Fruit fly (Drosophila melanogaster) whole organism, prepupa: ENCODE data around the gene CG11837.

Experiments used
- CG11294 ChIP-seq: fragments of 200-800 bp; sonication (Bioruptor generic); IDR thresholded peaks from 2 replicates; pipeline ENCODE4 v1.3.6; 2022; ENCODE audit warnings: missing biosample characterization, missing genetic modification characterization
- CG11762 ChIP-seq: fragments of 200-800 bp; sonication (Bioruptor generic); optimal IDR thresholded peaks from 3 replicates; lab custom pipeline; 2016; ENCODE audit warnings: missing biosample characterization, missing genetic modification characterization; ENCODE audit not compliant: insufficient read depth
- CG11902 ChIP-seq: fragments of 200-800 bp; sonication (Bioruptor generic); optimal IDR thresholded peaks from 3 replicates; lab custom pipeline; 2016; ENCODE audit warnings: missing biosample characterization, missing genetic modification characterization
- CG15336 ChIP-seq: fragments of 200-800 bp; sonication (Bioruptor generic); IDR thresholded peaks from 2 replicates; pipeline ENCODE4 v1.3.6; 2022; ENCODE audit warnings: missing biosample characterization, missing genetic modification characterization
- CG1621 ChIP-seq: fragments of 200-800 bp; sonication (Bioruptor generic); optimal IDR thresholded peaks from 3 replicates; lab custom pipeline; 2018; ENCODE audit warnings: missing biosample characterization, mild to moderate bottlenecking, missing genetic modification characterization
- CG3032 ChIP-seq: fragments of 200-800 bp; optimal IDR thresholded peaks from 2 replicates; lab custom pipeline; 2019; ENCODE audit warnings: missing biosample characterization, mild to moderate bottlenecking, missing genetic modification characterization, moderate library complexity
- CG31627 ChIP-seq: fragments of 200-800 bp; sonication (Bioruptor generic); optimal IDR thresholded peaks from 3 replicates; lab custom pipeline; 2016; ENCODE audit warnings: missing biosample characterization, missing genetic modification characterization
- CG32006 ChIP-seq: fragments of 200-800 bp; sonication (Bioruptor generic); optimal IDR thresholded peaks from 3 replicates; lab custom pipeline; 2017; ENCODE audit warnings: missing biosample characterization, mild to moderate bottlenecking, missing genetic modification characterization
- CG34406 ChIP-seq: fragments of 200-800 bp; sonication (Bioruptor generic); optimal IDR thresholded peaks from 3 replicates; lab custom pipeline; 2016; ENCODE audit warnings: missing biosample characterization, missing genetic modification characterization
- CG3919 ChIP-seq: fragments of 200-800 bp; sonication (Bioruptor generic); optimal IDR thresholded peaks from 3 replicates; lab custom pipeline; 2016; ENCODE audit warnings: missing biosample characterization, missing genetic modification characterization
- CG6163 ChIP-seq: fragments of 200-800 bp; sonication (Bioruptor generic); IDR thresholded peaks from 3 replicates; pipeline ENCODE4 v1.3.6; 2022; ENCODE audit warnings: missing biosample characterization, missing genetic modification characterization
- CG6792 ChIP-seq: fragments of 200-800 bp; sonication (Bioruptor generic); optimal IDR thresholded peaks from 3 replicates; lab custom pipeline; 2016; ENCODE audit warnings: missing biosample characterization, missing genetic modification characterization
- CG6808 ChIP-seq: fragments of 200-800 bp; sonication (Bioruptor generic); optimal IDR thresholded peaks from 3 replicates; lab custom pipeline; 2017; ENCODE audit warnings: missing biosample characterization, missing genetic modification characterization, mild to moderate bottlenecking, moderate library complexity, missing genetic modification reagents
- CG6854 ChIP-seq: fragments of 200-800 bp; sonication (Bioruptor generic); optimal IDR thresholded peaks from 2 replicates; lab custom pipeline; 2017; ENCODE audit warnings: missing biosample characterization, mild to moderate bottlenecking, missing genetic modification characterization
- CG7368 ChIP-seq: fragments of 200-800 bp; sonication (Bioruptor generic); optimal IDR thresholded peaks from 3 replicates; lab custom pipeline; 2016; ENCODE audit warnings: missing biosample characterization, missing genetic modification characterization
- CG8119 ChIP-seq: fragments of 200-800 bp; sonication (Bioruptor generic); IDR thresholded peaks from 3 replicates; pipeline ENCODE4 v1.3.6; 2022; ENCODE audit warnings: missing biosample characterization, missing genetic modification characterization
- CG8632 ChIP-seq: fragments of 200-800 bp; sonication (Bioruptor generic); optimal IDR thresholded peaks from 3 replicates; lab custom pipeline; 2016; ENCODE audit warnings: missing biosample characterization, missing genetic modification characterization
- CG9139 ChIP-seq: fragments of 200-800 bp; sonication (Bioruptor generic); optimal IDR thresholded peaks from 3 replicates; lab custom pipeline; 2017; ENCODE audit warnings: missing biosample characterization, mild to moderate bottlenecking, missing genetic modification characterization
- Eip75B ChIP-seq: fragments of 200-800 bp; sonication (Bioruptor generic); optimal IDR thresholded peaks from 3 replicates; lab custom pipeline; 2016; ENCODE audit warnings: missing biosample characterization, missing genetic modification characterization
- Eip78C ChIP-seq: fragments of 200-800 bp; sonication (Bioruptor generic); peaks from one replicate; lab custom pipeline; 2016; ENCODE audit warnings: missing biosample characterization, missing genetic modification characterization
- Eip93F ChIP-seq: fragments of 200-800 bp; sonication (Bioruptor generic); optimal IDR thresholded peaks from 2 replicates; lab custom pipeline; 2016; ENCODE audit warnings: missing biosample characterization, mild to moderate bottlenecking, missing genetic modification characterization
- Ets96B ChIP-seq: fragments of 200-800 bp; optimal IDR thresholded peaks from 2 replicates; lab custom pipeline; 2019; ENCODE audit warnings: missing biosample characterization, mild to moderate bottlenecking, missing genetic modification characterization, moderate library complexity
- Gug ChIP-seq: fragments of 200-800 bp; sonication (Bioruptor generic); IDR thresholded peaks from 2 replicates; pipeline ENCODE4 v1.3.6; 2022; ENCODE audit warnings: missing biosample characterization, missing genetic modification characterization
- Hr38 ChIP-seq: sonication (Bioruptor generic); optimal IDR thresholded peaks from 2 replicates; lab custom pipeline; 2016; ENCODE audit warnings: missing biosample characterization, missing genetic modification characterization
- Hr39 ChIP-seq: fragments of 200-800 bp; sonication (Bioruptor generic); optimal IDR thresholded peaks from 2 replicates; lab custom pipeline; 2016; ENCODE audit warnings: missing biosample characterization, missing genetic modification characterization
- Hr4 ChIP-seq: fragments of 200-800 bp; sonication (Bioruptor generic); optimal IDR thresholded peaks from 3 replicates; lab custom pipeline; 2016; ENCODE audit warnings: missing biosample characterization, missing genetic modification characterization
- Met ChIP-seq: fragments of 200-800 bp; sonication (Bioruptor generic); optimal IDR thresholded peaks from 3 replicates; lab custom pipeline; 2016; ENCODE audit warnings: missing biosample characterization, missing genetic modification characterization
- OdsH ChIP-seq: fragments of 200-800 bp; sonication (Bioruptor generic); optimal IDR thresholded peaks from 3 replicates; lab custom pipeline; 2016; ENCODE audit warnings: missing biosample characterization, missing genetic modification characterization
- Smox ChIP-seq: fragments of 200-800 bp; sonication (Bioruptor generic); optimal IDR thresholded peaks from 3 replicates; lab custom pipeline; 2016; ENCODE audit warnings: missing biosample characterization, missing genetic modification characterization
- Sox14 ChIP-seq: fragments of 200-800 bp; sonication (Bioruptor generic); optimal IDR thresholded peaks from 3 replicates; lab custom pipeline; 2016; ENCODE audit warnings: missing biosample characterization, missing genetic modification characterization
- Sox15 ChIP-seq: fragments of 200-800 bp; sonication (Bioruptor generic); optimal IDR thresholded peaks from 3 replicates; lab custom pipeline; 2016; ENCODE audit warnings: missing biosample characterization, missing genetic modification characterization
- achi ChIP-seq: fragments of 200-800 bp; sonication (Bioruptor generic); optimal IDR thresholded peaks from 3 replicates; lab custom pipeline; 2016; ENCODE audit warnings: missing biosample characterization, missing genetic modification characterization
- acj6 ChIP-seq: fragments of 200-800 bp; sonication (Bioruptor generic); optimal IDR thresholded peaks from 3 replicates; lab custom pipeline; 2016; ENCODE audit warnings: missing biosample characterization, missing genetic modification characterization
- cyc ChIP-seq: fragments of 200-800 bp; sonication (Bioruptor generic); optimal IDR thresholded peaks from 3 replicates; lab custom pipeline; 2016; ENCODE audit warnings: missing biosample characterization, missing genetic modification characterization
- dac ChIP-seq: fragments of 200-800 bp; sonication (Bioruptor generic); optimal IDR thresholded peaks from 2 replicates; lab custom pipeline; 2017; ENCODE audit warnings: missing biosample characterization, mild to moderate bottlenecking, missing genetic modification characterization
- dsx ChIP-seq: fragments of 200-800 bp; optimal IDR thresholded peaks from 3 replicates; lab custom pipeline; 2019; ENCODE audit warnings: missing biosample characterization, mild to moderate bottlenecking, missing genetic modification characterization, moderate library complexity; ENCODE audit not compliant: poor library complexity, severe bottlenecking
- eg ChIP-seq: fragments of 200-800 bp; sonication (Bioruptor generic); IDR thresholded peaks from 3 replicates; pipeline ENCODE4 v1.3.6; 2022; ENCODE audit warnings: missing biosample characterization, missing genetic modification characterization
- esn ChIP-seq: fragments of 200-800 bp; sonication (Bioruptor generic); optimal IDR thresholded peaks from 2 replicates; lab custom pipeline; 2016; ENCODE audit warnings: missing biosample characterization, mild to moderate bottlenecking, missing genetic modification characterization, moderate library complexity
- fd59A ChIP-seq: fragments of 200-800 bp; sonication (Bioruptor generic); optimal IDR thresholded peaks from 2 replicates; lab custom pipeline; 2017; ENCODE audit warnings: missing biosample characterization, mild to moderate bottlenecking, missing genetic modification characterization, missing genetic modification reagents
- fd85E ChIP-seq: fragments of 200-800 bp; sonication (Bioruptor generic); optimal IDR thresholded peaks from 3 replicates; lab custom pipeline; 2016; ENCODE audit warnings: missing biosample characterization, missing genetic modification characterization
- lz ChIP-seq: fragments of 200-800 bp; sonication (Bioruptor generic); optimal IDR thresholded peaks from 3 replicates; lab custom pipeline; 2016; ENCODE audit warnings: missing biosample characterization, missing genetic modification characterization
- ss ChIP-seq, 2 experiments: fragments of 200-800 bp; sonication (Bioruptor generic); optimal IDR thresholded peaks; 2 replicates in 1 of 2; 3 replicates in 1 of 2; lab custom pipeline; 2017 to 2018; ENCODE audit warnings: mild to moderate bottlenecking in 2 of 2, missing biosample characterization in 2 of 2, missing genetic modification characterization in 2 of 2, moderate library complexity in 1 of 2
- svp ChIP-seq: fragments of 200-800 bp; sonication (Bioruptor generic); peaks from one replicate; lab custom pipeline; 2016; ENCODE audit warnings: missing biosample characterization, missing genetic modification characterization
- topi ChIP-seq: fragments of 200-800 bp; sonication (Bioruptor generic); optimal IDR thresholded peaks from 3 replicates; lab custom pipeline; 2016; ENCODE audit warnings: missing biosample characterization, missing genetic modification characterization
- vri ChIP-seq: fragments of 200-800 bp; sonication (Bioruptor generic); optimal IDR thresholded peaks from 3 replicates; lab custom pipeline; 2016; ENCODE audit warnings: missing biosample characterization, mild to moderate bottlenecking, missing genetic modification characterization

Gene CG11837

dm6 chr3R:29068430-29069207, 19.3 kb downstream of the CG11837 start:
- TF ChIP-seq vri (GFP tag; lab: Kevin White, UChicago) (peak; percentile 12), CG11762 (peak; percentile 2), Eip75B (GFP tag; lab: Kevin White, UChicago) (no peak), CG7368 (GFP tag; lab: Kevin White, UChicago) (no peak), Sox14 (GFP tag; lab: Kevin White, UChicago) (no peak), CG34406 (no peak), Hr4 (GFP tag; lab: Kevin White, UChicago) (peak; percentile 23), fd85E (GFP tag; lab: Kevin White, UChicago) (no peak), ss (GFP tag; optimal IDR thresholded peaks at IDR 0.05; lab: Kevin White, UChicago) (no peak), CG8632 (no peak), Sox15 (GFP tag; lab: Kevin White, UChicago) (no peak), cyc (GFP tag; lab: Kevin White, UChicago) (no peak), fd59A (GFP tag; lab: Kevin White, UChicago) (no peak), acj6 (GFP tag; lab: Kevin White, UChicago) (peak; percentile 8), CG3032 (tag; lab: Kevin White, UChicago) (no peak), CG6792 (no peak), CG11902 (GFP tag; lab: Kevin White, UChicago) (no peak), Eip78C (GFP tag; lab: Kevin White, UChicago) (peak; percentile 35), dsx (GFP tag; lab: Kevin White, UChicago) (no peak), Hr38 (GFP tag; lab: Kevin White, UChicago) (no peak), eg (peak; percentile 49; the same call in 1 of the 3 replicates), dac (no peak), CG1621 (tag; lab: Kevin White, UChicago) (no peak), Met (GFP tag; lab: Kevin White, UChicago) (peak; percentile 23), CG6163 (GFP tag; lab: Robert Waterston, UW) (no peak), OdsH (GFP tag; lab: Kevin White, UChicago) (no peak), CG11294 (GFP tag; lab: Robert Waterston, UW) (no peak), esn (GFP tag; lab: Kevin White, UChicago) (peak; percentile 37), Eip93F (GFP tag; lab: Kevin White, UChicago) (no peak), CG32006 (peak; percentile 32), CG31627 (peak; percentile 14), CG6808 (no peak), Gug (GFP tag; lab: Robert Waterston, UW) (no peak), CG8119 (GFP tag; lab: Robert Waterston, UW) (peak; percentile 35; the same call in 1 of the 3 replicates), topi (GFP tag; lab: Kevin White, UChicago) (peak; percentile 6), CG15336 (GFP tag; lab: Robert Waterston, UW) (peak; percentile 34; the same call in 1 of the 2 replicates), Hr39 (GFP tag; lab: Kevin White, UChicago) (peak; percentile 7)

dm6 chr3R:29069208-29070072, 20.1 kb downstream of the CG11837 start:
- TF ChIP-seq achi = no peak
- no peak for TF ChIP-seq CG9139 (GFP tag; lab: Kevin White, UChicago)
- TF ChIP-seq OdsH (GFP tag; lab: Kevin White, UChicago) = no peak
- TF ChIP-seq lz (GFP tag; lab: Kevin White, UChicago) = no peak
- no peak for TF ChIP-seq CG11294 (GFP tag; lab: Robert Waterston, UW)
- no peak for TF ChIP-seq Ets96B (tag; lab: Kevin White, UChicago)
- no peak for TF ChIP-seq CG8632
- TF ChIP-seq svp (GFP tag; lab: Kevin White, UChicago) = peak; percentile 47
- TF ChIP-seq eg = 0 out of 3 replicates have a peak, but pooled peaks have one; percentile 0
- no peak for TF ChIP-seq CG3919 (GFP tag; lab: Kevin White, UChicago)
- no peak for TF ChIP-seq Hr4 (GFP tag; lab: Kevin White, UChicago)
- TF ChIP-seq Hr38 (GFP tag; lab: Kevin White, UChicago) = no peak
- TF ChIP-seq Smox (GFP tag; lab: Kevin White, UChicago) = no peak
- TF ChIP-seq CG6792 = no peak
- TF ChIP-seq CG3032 (tag; lab: Kevin White, UChicago) = no peak
- peak; percentile 30 for TF ChIP-seq Eip78C (GFP tag; lab: Kevin White, UChicago)
- no peak for TF ChIP-seq CG31627
- no peak for TF ChIP-seq CG7368 (GFP tag; lab: Kevin White, UChicago)
- peak; percentile 17 for TF ChIP-seq CG6854
